Fruit fly (Drosophila melanogaster): ENCODE data around the gene Sirt6.

dm6 chr3R:10225390-10225789 lies 36.3 kb downstream of the Sirt6 start, which contains the start of gene CG42795:
- TF ChIP-seq CG8478 (optimal IDR thresholded peaks at IDR 0.05), result no peak
- no peak for TF ChIP-seq usp (GFP tag; optimal IDR thresholded peaks at IDR 0.05)
- no peak for TF ChIP-seq Dll (optimal IDR thresholded peaks at IDR 0.05)
- TF ChIP-seq pan (optimal IDR thresholded peaks at IDR 0.05), result no peak
- TF ChIP-seq EcR (GFP tag; optimal IDR thresholded peaks at IDR 0.05), result no peak

Measured in whole organism.